Worm (Caenorhabditis elegans) whole organism, L1 larva: ENCODE results near the gene ztf-28.

Experiments
- F16B12.6 ChIP-seq: fragments of 150-350 bp; optimal IDR thresholded peaks from 2 replicates; lab custom pipeline; 2014; ENCODE audit warnings: missing biosample characterization, missing genetic modification characterization
- nhr-84 ChIP-seq: sonication (generic microtip); optimal IDR thresholded peaks from 2 replicates; lab custom pipeline; 2017; ENCODE audit warnings: missing biosample characterization, missing genetic modification characterization

DNA sequence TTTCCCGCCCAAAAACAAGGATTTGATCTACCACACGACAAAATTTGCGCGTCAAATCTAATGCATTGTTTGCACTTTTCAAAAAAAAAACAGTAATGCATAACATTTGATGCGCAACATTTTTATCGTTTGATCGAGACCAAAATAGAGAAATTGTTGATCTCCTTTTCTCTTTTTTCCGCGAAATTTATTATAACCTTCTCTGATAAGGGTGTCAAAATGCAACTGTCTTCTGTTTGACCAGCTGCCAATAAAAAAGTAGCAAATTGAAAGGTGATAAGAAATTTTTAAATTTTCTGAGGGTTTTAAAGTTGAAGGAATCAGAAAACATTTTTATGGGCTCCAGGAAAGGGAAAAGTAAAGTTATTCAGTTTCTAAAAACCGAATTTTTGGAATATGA is 46.5 kb downstream of the ztf-28 start:
- TF ChIP-seq F16B12.6 (tag; lab: Kevin White, UChicago) (no peak), nhr-84 (no peak)
